Fruit fly (Drosophila melanogaster) whole organism, pupa: ENCODE results near the gene CG14613.
A peak's percentile ranks its signal among the peaks of the same experiment; 100 is the strongest.

Experiments used
- CG10348 ChIP-seq: fragments of 200-800 bp; sonication (Bioruptor generic); IDR thresholded peaks from 2 replicates; pipeline ENCODE4 v1.3.6; 2022; ENCODE audit warnings: missing biosample characterization, missing genetic modification characterization
- CG12605 ChIP-seq: fragments of 200-800 bp; sonication (Bioruptor generic); IDR thresholded peaks from 2 replicates; pipeline ENCODE4 v1.3.6; 2022; ENCODE audit warnings: missing biosample characterization, missing genetic modification characterization
- CG13204 ChIP-seq: fragments of 200-800 bp; sonication (Bioruptor generic); optimal IDR thresholded peaks from 2 replicates; lab custom pipeline; 2018; ENCODE audit warnings: missing biosample characterization, mild to moderate bottlenecking, missing genetic modification characterization, moderate library complexity
- CG14655 ChIP-seq: fragments of 200-800 bp; sonication (Bioruptor generic); optimal IDR thresholded peaks from 3 replicates; lab custom pipeline; 2017; ENCODE audit warnings: mild to moderate bottlenecking, missing biosample characterization, missing genetic modification reagents, missing genetic modification characterization
- CG15710 ChIP-seq: fragments of 200-800 bp; sonication (Bioruptor generic); optimal IDR thresholded peaks from 2 replicates; lab custom pipeline; 2018; ENCODE audit warnings: missing biosample characterization, mild to moderate bottlenecking, missing genetic modification characterization, moderate library complexity
- CG17806 ChIP-seq: fragments of 200-800 bp; sonication (Bioruptor generic); optimal IDR thresholded peaks from 2 replicates; lab custom pipeline; 2018; ENCODE audit warnings: missing biosample characterization, mild to moderate bottlenecking, missing genetic modification characterization, moderate library complexity
- CG32121 ChIP-seq: fragments of 200-800 bp; sonication (Bioruptor generic); IDR thresholded peaks from 2 replicates; pipeline ENCODE4 v1.3.6; 2022; ENCODE audit warnings: missing biosample characterization, missing genetic modification characterization
- CG34367 ChIP-seq: fragments of 200-800 bp; sonication (Bioruptor generic); optimal IDR thresholded peaks from 2 replicates; lab custom pipeline; 2018; ENCODE audit warnings: missing biosample characterization, mild to moderate bottlenecking, missing genetic modification characterization
- CG4496 ChIP-seq: fragments of 200-800 bp; sonication (Bioruptor generic); IDR thresholded peaks from 3 replicates; pipeline ENCODE4 v1.3.6; 2022; ENCODE audit warnings: missing biosample characterization, missing genetic modification characterization
- CG8159 ChIP-seq: fragments of 200-800 bp; sonication (Bioruptor generic); optimal IDR thresholded peaks from 3 replicates; lab custom pipeline; 2018; ENCODE audit warnings: missing biosample characterization, mild to moderate bottlenecking, missing genetic modification characterization, moderate library complexity
- CG8301 ChIP-seq: fragments of 200-800 bp; sonication (Bioruptor generic); optimal IDR thresholded peaks from 2 replicates; lab custom pipeline; 2018; ENCODE audit warnings: missing biosample characterization, mild to moderate bottlenecking, missing genetic modification characterization
- CG9948 ChIP-seq: fragments of 200-800 bp; sonication (Bioruptor generic); optimal IDR thresholded peaks from 2 replicates; lab custom pipeline; 2018; ENCODE audit warnings: missing biosample characterization, mild to moderate bottlenecking, missing genetic modification characterization, moderate library complexity
- D1 ChIP-seq: fragments of 200-800 bp; sonication (Bioruptor generic); optimal IDR thresholded peaks from 2 replicates; lab custom pipeline; 2018; ENCODE audit warnings: missing biosample characterization, mild to moderate bottlenecking, missing genetic modification characterization, moderate library complexity
- EcR ChIP-seq: fragments of 200-800 bp; sonication (Bioruptor generic); optimal IDR thresholded peaks from 3 replicates; lab custom pipeline; 2019; ENCODE audit warnings: missing biosample characterization, missing genetic modification characterization, mild to moderate bottlenecking, moderate library complexity, missing genetic modification reagents
- Ets98B ChIP-seq: fragments of 200-800 bp; sonication (Bioruptor generic); IDR thresholded peaks from 2 replicates; pipeline ENCODE4 v1.3.6; 2022; ENCODE audit warnings: missing biosample characterization, missing genetic modification characterization
- Pif1A ChIP-seq: fragments of 200-800 bp; sonication (Bioruptor generic); optimal IDR thresholded peaks from 3 replicates; lab custom pipeline; 2016; ENCODE audit warnings: missing biosample characterization, missing genetic modification characterization
- Pif1B ChIP-seq: fragments of 200-800 bp; sonication (Bioruptor generic); optimal IDR thresholded peaks from 3 replicates; lab custom pipeline; 2016; ENCODE audit warnings: missing biosample characterization, missing genetic modification characterization
- Snoo ChIP-seq: fragments of 200-800 bp; sonication (Bioruptor generic); optimal IDR thresholded peaks from 3 replicates; lab custom pipeline; 2017; ENCODE audit warnings: missing biosample characterization, mild to moderate bottlenecking, missing genetic modification characterization, inconsistent platforms
- fd96Ca ChIP-seq: fragments of 200-800 bp; sonication (Bioruptor generic); IDR thresholded peaks from 3 replicates; pipeline ENCODE4 v1.3.6; 2022; ENCODE audit warnings: missing biosample characterization, missing genetic modification characterization
- gl ChIP-seq: fragments of 200-800 bp; sonication (Bioruptor generic); optimal IDR thresholded peaks from 2 replicates; lab custom pipeline; 2018; ENCODE audit warnings: missing biosample characterization, mild to moderate bottlenecking, missing genetic modification characterization
- rn ChIP-seq: fragments of 200-800 bp; sonication (Bioruptor generic); IDR thresholded peaks from 2 replicates; pipeline ENCODE4 v1.3.6; 2022; ENCODE audit warnings: missing biosample characterization, missing genetic modification characterization

The CG14613 gene

dm6 chrX:22473520-22473919 is 1.7 kb upstream of the CG14613 start, which contains the start of gene CG14618:
TSS of gene CG14618 (plus strand) at chrX:22473698.
- TF ChIP-seq CG13204 (GFP tag; lab: Kevin White, UChicago) = no peak
- TF ChIP-seq Ets98B (GFP tag; lab: Robert Waterston, UW) = no peak

- no peak for TF ChIP-seq D1 (tag; lab: Kevin White, UChicago)
- no peak for TF ChIP-seq EcR (GFP tag; lab: Kevin White, UChicago)
- TF ChIP-seq CG12605 = peak; percentile 76
- peak; percentile 50 for TF ChIP-seq Ets98B (GFP tag; lab: Robert Waterston, UW)
- no peak for TF ChIP-seq CG15710
- TF ChIP-seq Pif1A (GFP tag; lab: Kevin White, UChicago) = no peak
- TF ChIP-seq CG8159 = no peak
- peak; percentile 74 for TF ChIP-seq CG4496
- peak; percentile 67 for TF ChIP-seq CG32121
- TF ChIP-seq fd96Ca (GFP tag; lab: Robert Waterston, UW) = peak; percentile 55; the same call in 1 of the 3 replicates
- TF ChIP-seq, all 21 proteins: peak for 5
These were observed 10.5 kb downstream of the CG14613 start for dm6 chrX:22461218-22461760.

dm6 chrX:22456180-22456948 is 15.5 kb downstream of the CG14613 start:
- TF ChIP-seq CG14655 (GFP tag; lab: Kevin White, UChicago) (no peak), CG32121 (no peak), CG15710 (no peak), gl (tag; lab: Kevin White, UChicago) (no peak), Pif1B (GFP tag; lab: Kevin White, UChicago) (no peak), CG10348 (GFP tag; lab: Robert Waterston, UW) (no peak)

dm6 chrX:22455509-22456179 is 16.2 kb downstream of the CG14613 start, which contains the start of gene Usp2:
TSS of gene Usp2 (plus strand) at chrX:22455803.
- TF ChIP-seq Ets98B (GFP tag; lab: Robert Waterston, UW) (no peak), CG8301 (tag; lab: Kevin White, UChicago) (peak; percentile 11), CG12605 (no peak; the same call in 1 of the 2 replicates), CG15710 (no peak), fd96Ca (GFP tag; lab: Robert Waterston, UW) (no peak), rn (GFP tag; lab: Robert Waterston, UW) (0 out of 2 replicates have a peak, but pooled peaks have one; percentile 4), CG9948 (tag; lab: Kevin White, UChicago) (no peak), D1 (tag; lab: Kevin White, UChicago) (no peak), CG32121 (no peak; the same call in 1 of the 2 replicates), Pif1A (GFP tag; lab: Kevin White, UChicago) (no peak), EcR (GFP tag; lab: Kevin White, UChicago) (no peak), gl (tag; lab: Kevin White, UChicago) (no peak), CG4496 (no peak), Snoo (tag; lab: Kevin White, UChicago) (no peak), CG34367 (tag; lab: Kevin White, UChicago) (no peak), CG10348 (GFP tag; lab: Robert Waterston, UW) (no peak), CG17806 (tag; lab: Kevin White, UChicago) (no peak)

- no peak for TF ChIP-seq Pif1B (GFP tag; lab: Kevin White, UChicago)
- peak; percentile 44; the same call in 1 of the 3 replicates for TF ChIP-seq CG4496
These were observed 16.8 kb downstream of the CG14613 start, which contains the start of gene wap for dm6 chrX:22455023-22455422. TSS of gene wap (minus strand) at chrX:22455422.

DNA sequence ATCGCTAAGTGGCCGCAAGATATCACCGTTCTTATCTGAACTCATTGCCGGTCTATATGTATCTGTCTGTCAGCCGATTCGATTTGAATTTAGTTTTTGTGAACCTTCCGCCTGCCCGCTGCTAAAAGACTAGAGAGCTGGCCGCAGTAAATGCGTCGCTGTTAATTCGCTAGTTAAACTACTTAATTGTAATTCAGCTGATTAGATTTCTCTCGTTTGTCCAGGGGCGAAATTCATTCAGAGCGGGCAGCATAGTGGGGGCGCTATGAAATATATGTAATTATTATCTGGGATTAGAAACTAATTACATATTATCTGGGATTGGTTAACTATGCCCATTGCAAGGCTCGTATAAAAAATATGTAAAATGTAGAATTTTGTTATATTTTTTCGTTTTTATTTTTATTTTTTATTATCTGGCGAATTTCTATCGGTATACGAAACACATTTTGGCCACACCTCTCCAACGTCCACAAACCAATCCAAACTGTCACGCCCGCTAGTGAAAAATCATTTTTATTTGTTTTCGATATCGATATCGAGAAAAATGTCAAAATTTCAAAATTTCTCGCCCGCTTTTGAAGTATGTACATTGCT is 22.5 kb downstream of the CG14613 start, which contains the start of the genes CG14615 and tilB:
Gene CG14615 (minus strand): TSS at position 301 of the 597 bp plus-strand sequence.
Gene tilB (plus strand): TSS at position 547 of the 597 bp plus-strand sequence.
- TF ChIP-seq CG8159 (no peak), gl (tag; lab: Kevin White, UChicago) (no peak), Snoo (tag; lab: Kevin White, UChicago) (no peak), CG32121 (no peak), CG15710 (no peak), CG10348 (GFP tag; lab: Robert Waterston, UW) (no peak), CG14655 (GFP tag; lab: Kevin White, UChicago) (no peak), D1 (tag; lab: Kevin White, UChicago) (no peak), CG9948 (tag; lab: Kevin White, UChicago) (no peak), Pif1A (GFP tag; lab: Kevin White, UChicago) (no peak), CG17806 (tag; lab: Kevin White, UChicago) (no peak), CG12605 (no peak), CG34367 (tag; lab: Kevin White, UChicago) (no peak), CG8301 (tag; lab: Kevin White, UChicago) (no peak)
